Fruit fly (Drosophila melanogaster): ENCODE data around the gene msl-1.

DNA sequence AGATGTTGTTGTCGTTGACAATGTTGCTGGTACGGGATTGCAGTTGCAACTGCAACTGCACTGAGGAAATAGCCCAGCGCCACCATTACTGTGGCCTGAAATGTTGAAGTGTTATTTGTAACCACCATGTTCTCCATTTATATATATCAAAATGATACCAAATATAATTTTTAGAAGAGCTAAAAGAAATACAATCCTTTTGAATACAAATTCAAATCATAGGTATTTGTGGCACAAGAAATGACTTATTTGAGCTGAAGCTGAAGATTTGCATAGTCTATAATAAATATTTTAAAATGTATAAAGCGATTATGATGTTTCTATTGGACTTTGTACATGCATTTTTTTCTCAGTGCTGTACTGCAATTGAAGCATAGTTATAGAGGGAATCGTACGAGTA, 31.0 kb upstream of the msl-1 start:
- TF ChIP-seq EcR (GFP tag; optimal IDR thresholded peaks at IDR 0.05) (no peak), usp (GFP tag; optimal IDR thresholded peaks at IDR 0.05) (no peak)
